Worm (Caenorhabditis elegans) whole organism, midembryonic: ENCODE measurements around the gene clec-4.
"Not testable (repeated sequence)": the region's sequence is repeated elsewhere in the genome, so short reads cannot be mapped to it uniquely, and the experiment has no call there.

Experiments used
- T22C8.4 ChIP-seq: fragments of 200-800 bp; sonication (Bioruptor generic); IDR thresholded peaks from 2 replicates; pipeline ENCODE4 v1.3.6; 2022; ENCODE audit warnings: missing genetic modification characterization, missing compliant biosample characterization
- cog-1 ChIP-seq: sonication (generic microtip); optimal IDR thresholded peaks from 2 replicates; lab custom pipeline; 2016; ENCODE audit warnings: missing genetic modification characterization, missing compliant biosample characterization
- flt-1 ChIP-seq: fragments of 200-800 bp; sonication (Bioruptor generic); IDR thresholded peaks from 2 replicates; pipeline ENCODE4 v1.3.6; 2022; ENCODE audit warnings: missing genetic modification characterization, missing compliant biosample characterization
- klf-2 ChIP-seq: fragments of 200-800 bp; sonication (Bioruptor generic); conservative IDR thresholded peaks from 2 replicates; pipeline ENCODE4 v1.3.6; 2022; ENCODE audit warnings: missing genetic modification reagents, missing genetic modification characterization, missing compliant biosample characterization
- med-1 ChIP-seq: sonication (generic microtip); optimal IDR thresholded peaks from 2 replicates; lab custom pipeline; 2017; ENCODE audit warnings: missing genetic modification characterization, mild to moderate bottlenecking, missing compliant biosample characterization, antibody characterized with exemption, missing genetic modification reagents; ENCODE audit not compliant: insufficient read depth
- ref-1 ChIP-seq: fragments of 200-800 bp; sonication (Bioruptor generic); conservative IDR thresholded peaks from 2 replicates; pipeline ENCODE4 v1.3.6; 2022; ENCODE audit warnings: missing genetic modification reagents, missing genetic modification characterization, missing compliant biosample characterization
- tab-1 ChIP-seq: fragments of 200-800 bp; sonication (Bioruptor generic); IDR thresholded peaks from 2 replicates; pipeline ENCODE4 v1.3.6; 2022; ENCODE audit warnings: missing genetic modification characterization, missing compliant biosample characterization
- ztf-23 ChIP-seq: fragments of 200-800 bp; sonication (Bioruptor generic); IDR thresholded peaks from 2 replicates; pipeline ENCODE4 v1.3.6; 2022; ENCODE audit warnings: missing genetic modification reagents, missing genetic modification characterization, missing compliant biosample characterization
- ztf-29 ChIP-seq: fragments of 200-800 bp; sonication (Bioruptor generic); IDR thresholded peaks from 2 replicates; pipeline ENCODE4 v1.3.6; 2022; ENCODE audit warnings: missing genetic modification reagents, missing genetic modification characterization, missing compliant biosample characterization

DNA sequence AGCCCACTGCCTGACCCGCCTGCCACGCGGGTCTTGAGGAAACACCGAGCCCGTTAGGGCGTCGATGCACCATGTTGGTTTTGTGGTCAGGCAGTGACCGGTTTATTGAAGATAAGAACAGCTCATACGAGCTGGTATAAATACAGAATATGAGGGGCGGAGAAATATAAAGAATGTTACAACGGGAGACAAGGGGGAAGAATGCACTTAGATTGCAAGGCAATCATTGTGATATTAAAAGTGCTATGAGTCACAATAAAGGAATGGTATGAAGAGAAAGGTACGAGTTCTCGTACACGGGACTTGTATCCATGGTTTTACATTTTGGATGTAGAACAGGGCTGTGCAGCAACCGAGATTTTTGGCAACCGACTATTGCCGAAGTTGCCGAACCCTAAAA lies 43.5 kb upstream of the clec-4 start, which contains the start of gene Y38E10A.14:
- not testable (repeated sequence) for TF ChIP-seq flt-1; ztf-29 (GFP tag; lab: Robert Waterston, UW); cog-1 (tag; lab: Kevin White, UChicago); med-1; tab-1 (GFP tag; lab: Robert Waterston, UW); ref-1 (GFP tag; lab: Robert Waterston, UW); klf-2 (GFP tag; lab: Robert Waterston, UW); ztf-23 (GFP tag; lab: Robert Waterston, UW); T22C8.4 (GFP tag; lab: Robert Waterston, UW)
